Fruit fly (Drosophila melanogaster) whole organism, embryonic: Measurements from ENCODE around the gene Tango9.

ENCODE experiments used
- BEAF-32 ChIP-seq: fragments of 200-800 bp; sonication (Bioruptor generic); optimal IDR thresholded peaks from 3 replicates; lab custom pipeline; 2017; ENCODE audit warnings: missing biosample characterization, missing genetic modification characterization, mild to moderate bottlenecking, moderate library complexity, missing genetic modification reagents
- BtbVII ChIP-seq: fragments of 200-800 bp; sonication (Bioruptor generic); optimal IDR thresholded peaks from 3 replicates; lab custom pipeline; 2017; ENCODE audit warnings: missing biosample characterization, mild to moderate bottlenecking, missing genetic modification characterization
- C15 ChIP-seq: fragments of 200-800 bp; sonication (Bioruptor generic); IDR thresholded peaks from 3 replicates; pipeline ENCODE4 v1.3.6; 2022; ENCODE audit warnings: missing biosample characterization, missing genetic modification characterization
- CG10209 ChIP-seq: fragments of 200-800 bp; sonication (Bioruptor generic); optimal IDR thresholded peaks from 3 replicates; lab custom pipeline; 2017; ENCODE audit warnings: missing biosample characterization, mild to moderate bottlenecking, missing genetic modification characterization, missing genetic modification reagents
- CG10321 ChIP-seq: fragments of 200-800 bp; sonication (Bioruptor generic); IDR thresholded peaks from 2 replicates; pipeline ENCODE4 v1.3.6; 2022; ENCODE audit warnings: missing biosample characterization, missing genetic modification characterization
- CG11247 ChIP-seq: fragments of 200-800 bp; sonication (Bioruptor generic); IDR thresholded peaks from 2 replicates; pipeline ENCODE4 v1.3.6; 2022; ENCODE audit warnings: missing biosample characterization, missing genetic modification characterization
- CG12659 ChIP-seq: fragments of 200-800 bp; sonication (Bioruptor generic); optimal IDR thresholded peaks from 3 replicates; lab custom pipeline; 2017; ENCODE audit warnings: mild to moderate bottlenecking, missing biosample characterization, missing genetic modification reagents, missing genetic modification characterization
- CG12769 ChIP-seq: fragments of 200-800 bp; sonication (Bioruptor generic); optimal IDR thresholded peaks from 2 replicates; lab custom pipeline; 2019; ENCODE audit warnings: missing biosample characterization, mild to moderate bottlenecking, missing genetic modification characterization, moderate library complexity
- CG13775 ChIP-seq: fragments of 200-800 bp; sonication (Bioruptor generic); optimal IDR thresholded peaks from 3 replicates; lab custom pipeline; 2017; ENCODE audit warnings: missing biosample characterization, mild to moderate bottlenecking, missing genetic modification characterization
- CG14441 ChIP-seq: fragments of 200-800 bp; sonication (Bioruptor generic); IDR thresholded peaks from 2 replicates; pipeline ENCODE4 v1.3.6; 2022; ENCODE audit warnings: missing biosample characterization, missing genetic modification characterization
- CG15601 ChIP-seq: fragments of 200-800 bp; sonication (Bioruptor generic); optimal IDR thresholded peaks from 3 replicates; lab custom pipeline; 2019; ENCODE audit warnings: missing biosample characterization, mild to moderate bottlenecking, missing genetic modification characterization, moderate library complexity
- CG16813 ChIP-seq: fragments of 200-800 bp; sonication (Bioruptor generic); IDR thresholded peaks from 3 replicates; pipeline ENCODE4 v1.3.6; 2022; ENCODE audit warnings: missing biosample characterization, missing genetic modification characterization; ENCODE audit not compliant: partially characterized antibody
- CG17361 ChIP-seq: fragments of 200-800 bp; sonication (Bioruptor generic); IDR thresholded peaks from 3 replicates; pipeline ENCODE4 v1.3.6; 2022; ENCODE audit warnings: missing biosample characterization, missing genetic modification characterization
- CG30403 ChIP-seq: fragments of 200-800 bp; sonication (Bioruptor generic); optimal IDR thresholded peaks from 3 replicates; lab custom pipeline; 2016; ENCODE audit warnings: missing biosample characterization, missing genetic modification characterization
- CG31388 ChIP-seq: fragments of 200-800 bp; sonication (Bioruptor generic); optimal IDR thresholded peaks from 2 replicates; lab custom pipeline; 2016; ENCODE audit warnings: missing biosample characterization, missing genetic modification characterization
- CG3281 ChIP-seq: fragments of 200-800 bp; sonication (Bioruptor generic); optimal IDR thresholded peaks from 3 replicates; lab custom pipeline; 2017; ENCODE audit warnings: missing biosample characterization, mild to moderate bottlenecking, missing genetic modification characterization
- CG4730 ChIP-seq: fragments of 200-800 bp; sonication (Bioruptor generic); IDR thresholded peaks from 2 replicates; pipeline ENCODE4 v1.3.6; 2022; ENCODE audit warnings: missing biosample characterization, missing genetic modification characterization
- CG4820 ChIP-seq: fragments of 200-800 bp; sonication (Bioruptor generic); optimal IDR thresholded peaks from 3 replicates; lab custom pipeline; 2016; ENCODE audit warnings: missing biosample characterization, missing genetic modification characterization
- CG4854 ChIP-seq: fragments of 200-800 bp; sonication (Bioruptor generic); optimal IDR thresholded peaks from 2 replicates; lab custom pipeline; 2016; ENCODE audit warnings: missing biosample characterization, missing genetic modification characterization, inconsistent platforms
- CG6254 ChIP-seq: fragments of 200-800 bp; sonication (Bioruptor generic); optimal IDR thresholded peaks from 3 replicates; lab custom pipeline; 2017; ENCODE audit warnings: mild to moderate bottlenecking, missing biosample characterization, missing genetic modification reagents, missing genetic modification characterization
- CG9817 ChIP-seq: fragments of 200-800 bp; sonication (Bioruptor generic); optimal IDR thresholded peaks from 2 replicates; lab custom pipeline; 2018; ENCODE audit warnings: missing biosample characterization, mild to moderate bottlenecking, missing genetic modification characterization, moderate library complexity
- E2f2 ChIP-seq: fragments of 200-800 bp; sonication (Bioruptor generic); IDR thresholded peaks from 2 replicates; pipeline ENCODE4 v1.3.6; 2022; ENCODE audit warnings: missing biosample characterization, missing genetic modification characterization
- Ets97D ChIP-seq: fragments of 200-800 bp; sonication (Bioruptor generic); optimal IDR thresholded peaks from 3 replicates; lab custom pipeline; 2016; ENCODE audit warnings: missing biosample characterization, missing genetic modification characterization
- Fer1 ChIP-seq: fragments of 200-800 bp; sonication (Bioruptor generic); optimal IDR thresholded peaks from 2 replicates; lab custom pipeline; 2017; ENCODE audit warnings: missing biosample characterization, mild to moderate bottlenecking, missing genetic modification characterization
- GATAe ChIP-seq: fragments of 200-800 bp; sonication (Bioruptor generic); conservative IDR thresholded peaks from 2 replicates; pipeline ENCODE4 v1.3.6; 2022; ENCODE audit warnings: missing biosample characterization, missing genetic modification characterization
- Med ChIP-seq: fragments of 200-800 bp; sonication (Bioruptor generic); peaks from one replicate; lab custom pipeline; 2016; ENCODE audit warnings: missing biosample characterization, missing genetic modification characterization, mild to moderate bottlenecking, inconsistent platforms, moderate library complexity
- Nf-YC ChIP-seq: fragments of 200-800 bp; optimal IDR thresholded peaks from 3 replicates; lab custom pipeline; 2019; ENCODE audit warnings: missing biosample characterization, mild to moderate bottlenecking, missing genetic modification characterization, moderate library complexity
- Pdp1 ChIP-seq, 2 experiments: fragments of 200-800 bp; sonication (Bioruptor generic); optimal IDR thresholded peaks; 3 replicates each; lab custom pipeline; 2016; ENCODE audit warnings: missing biosample characterization in 2 of 2, missing genetic modification characterization in 2 of 2, mild to moderate bottlenecking in 1 of 2, moderate library complexity in 1 of 2
- Sox102F ChIP-seq: fragments of 200-800 bp; sonication (Bioruptor generic); optimal IDR thresholded peaks from 2 replicates; lab custom pipeline; 2018; ENCODE audit warnings: missing biosample characterization, mild to moderate bottlenecking, missing genetic modification characterization, moderate library complexity
- Stat92E ChIP-seq, 3 experiments: fragments of >200 bp in 2 of 3; fragments of 200-800 bp in 1 of 3; sonication (Bioruptor generic) in 1 of 3; optimal IDR thresholded peaks; 2 replicates each; lab custom pipeline; 2017 to 2019; ENCODE audit warnings: missing biosample characterization in 3 of 3, missing genetic modification characterization in 3 of 3, mild to moderate bottlenecking in 1 of 3, moderate library complexity in 1 of 3
- Taf1 ChIP-seq: fragments of 200-800 bp; sonication (Bioruptor generic); IDR thresholded peaks from 2 replicates; pipeline ENCODE4 v1.3.6; 2022; ENCODE audit warnings: missing biosample characterization, missing genetic modification characterization
- en ChIP-seq: fragments of 200-800 bp; sonication (Bioruptor generic); optimal IDR thresholded peaks from 2 replicates; lab custom pipeline; 2016; ENCODE audit warnings: missing biosample characterization, missing genetic modification characterization
- fd102C ChIP-seq: fragments of 200-800 bp; sonication (Bioruptor generic); optimal IDR thresholded peaks from 2 replicates; lab custom pipeline; 2018; ENCODE audit warnings: missing biosample characterization, mild to moderate bottlenecking, missing genetic modification characterization, moderate library complexity
- lab ChIP-seq: fragments of 200-800 bp; sonication (Bioruptor generic); optimal IDR thresholded peaks from 3 replicates; lab custom pipeline; 2017; ENCODE audit warnings: missing biosample characterization, missing genetic modification characterization, mild to moderate bottlenecking, moderate library complexity, missing genetic modification reagents
- mld ChIP-seq: fragments of 200-800 bp; sonication (Bioruptor generic); IDR thresholded peaks from 3 replicates; pipeline ENCODE4 v1.3.6; 2022; ENCODE audit warnings: missing biosample characterization, missing genetic modification characterization; ENCODE audit not compliant: partially characterized antibody
- nau ChIP-seq: fragments of 200-800 bp; sonication (Bioruptor generic); optimal IDR thresholded peaks from 3 replicates; lab custom pipeline; 2017; ENCODE audit warnings: missing biosample characterization, mild to moderate bottlenecking, missing genetic modification characterization, missing genetic modification reagents
- pan ChIP-seq, 4 experiments: fragments of >200 bp in 3 of 4; fragments of 200-800 bp in 1 of 4; sonication (Bioruptor generic) in 1 of 4; optimal IDR thresholded peaks in 3 of 4; IDR thresholded peaks in 1 of 4; 2 replicates each; pipeline versions ENCODE4 v1.3.6 to Lab custom; 2017 to 2022; ENCODE audit warnings: missing biosample characterization in 2 of 4, missing genetic modification characterization in 2 of 4, mixed read lengths in 1 of 4
- psq ChIP-seq: fragments of 200-800 bp; sonication (Bioruptor generic); optimal IDR thresholded peaks from 2 replicates; lab custom pipeline; 2017; ENCODE audit warnings: missing biosample characterization, missing genetic modification characterization
- salm ChIP-seq: fragments of 200-800 bp; sonication (Bioruptor generic); optimal IDR thresholded peaks from 2 replicates; lab custom pipeline; 2018; ENCODE audit warnings: missing biosample characterization, mild to moderate bottlenecking, missing genetic modification characterization
- slou ChIP-seq: fragments of 200-800 bp; sonication (Bioruptor generic); optimal IDR thresholded peaks from 3 replicates; lab custom pipeline; 2016; ENCODE audit warnings: missing biosample characterization, missing genetic modification characterization
- sqz ChIP-seq: fragments of 200-800 bp; sonication (Bioruptor generic); optimal IDR thresholded peaks from 3 replicates; lab custom pipeline; 2018; ENCODE audit warnings: missing biosample characterization, mild to moderate bottlenecking, missing genetic modification characterization
- twi ChIP-seq: fragments of 200-800 bp; optimal IDR thresholded peaks from 2 replicates; lab custom pipeline; 2019; ENCODE audit warnings: missing biosample characterization, mild to moderate bottlenecking, missing genetic modification characterization, moderate library complexity
- usp ChIP-seq: fragments of >200 bp; optimal IDR thresholded peaks from 2 replicates; lab custom pipeline; 2017; ENCODE audit warnings: missing biosample characterization, missing genetic modification characterization
- vnd ChIP-seq: fragments of 200-800 bp; sonication (Bioruptor generic); IDR thresholded peaks from 3 replicates; pipeline ENCODE4 v1.3.6; 2022; ENCODE audit warnings: missing biosample characterization, missing genetic modification characterization; ENCODE audit not compliant: partially characterized antibody
- z ChIP-seq: fragments of 200-800 bp; sonication (Bioruptor generic); IDR thresholded peaks from 3 replicates; pipeline ENCODE4 v1.3.6; 2022; ENCODE audit warnings: missing biosample characterization, missing genetic modification characterization
- zfh2 ChIP-seq: fragments of 200-800 bp; sonication (Bioruptor generic); optimal IDR thresholded peaks from 2 replicates; lab custom pipeline; 2016; ENCODE audit warnings: missing biosample characterization, missing genetic modification characterization

Gene Tango9

dm6 chr3R:12016828-12017280, 42.1 kb upstream of the Tango9 start, which contains the start of the genes DCAF12 and Spt3 (continued):
- TF ChIP-seq CG12659 (GFP tag; lab: Kevin White, UChicago) (peak; percentile 60), CG12769 (no peak), Ets97D (GFP tag; lab: Kevin White, UChicago) (no peak), usp (no peak), en (no peak), BtbVII (no peak), Nf-YC (tag; lab: Kevin White, UChicago) (no peak), CG13775 (GFP tag; lab: Kevin White, UChicago) (peak; percentile 66), CG10321 (no peak), sqz (no peak), nau (GFP tag; lab: Kevin White, UChicago) (no peak), CG17361 (GFP tag; lab: Robert Waterston, UW) (no peak; the same call in 1 of the 3 replicates), Med (GFP tag; lab: Kevin White, UChicago) (peak; percentile 76)

- no peak; the same call in 1 of the 2 replicates for TF ChIP-seq E2f2 (GFP tag; lab: Robert Waterston, UW)
- TF ChIP-seq C15 = peak; percentile 42; the same call in 1 of the 3 replicates
- TF ChIP-seq CG31388 = peak; percentile 38
- TF ChIP-seq mld (GFP tag; lab: Robert Waterston, UW) = peak; percentile 19; the same call in 1 of the 3 replicates
- peak; percentile 69 for TF ChIP-seq lab
- TF ChIP-seq twi (tag; lab: Kevin White, UChicago) = peak; percentile 69
- peak; percentile 56; the same call in 1 of the 2 replicates for TF ChIP-seq CG4730 (GFP tag; lab: Robert Waterston, UW)
- no peak for TF ChIP-seq sqz
- peak; percentile 81 for TF ChIP-seq zfh2
- no peak for TF ChIP-seq salm (tag; lab: Kevin White, UChicago)
- TF ChIP-seq Taf1 (GFP tag; lab: Robert Waterston, UW) = peak; percentile 45; the same call in 1 of the 2 replicates
- peak; percentile 93 for TF ChIP-seq BEAF-32
- TF ChIP-seq Pdp1 (GFP tag; optimal IDR thresholded peaks at IDR 0.05; lab: Kevin White, UChicago) = peak in 1 of 2 experiments; percentile 77
- no peak for TF ChIP-seq fd102C
- TF ChIP-seq CG4854 = peak; percentile 50
- peak; percentile 69 for TF ChIP-seq CG14441
- TF ChIP-seq Stat92E (GFP tag; optimal IDR thresholded peaks at IDR 0.05; lab: Kevin White, UChicago) = no peak
- no peak for TF ChIP-seq pan (optimal IDR thresholded peaks at IDR 0.05; lab: Kevin White, UChicago)
- peak in 1 of 2 experiments; percentile 59 for TF ChIP-seq pan (GFP tag; optimal IDR thresholded peaks at IDR 0.05 in 1 of 2, IDR thresholded peaks at IDR 0.05 in 1 of 2)
- peak; percentile 62 for TF ChIP-seq Sox102F (GFP tag; lab: Kevin White, UChicago)
- TF ChIP-seq CG9817 (tag; lab: Kevin White, UChicago) = peak; percentile 88
- TF ChIP-seq Fer1 = no peak
- TF ChIP-seq BtbVII = peak; percentile 16
- peak; percentile 76 for TF ChIP-seq CG4820 (GFP tag; lab: Kevin White, UChicago)
- TF ChIP-seq psq (GFP tag; lab: Kevin White, UChicago) = peak; percentile 49
- TF ChIP-seq slou = peak; percentile 65
- TF ChIP-seq CG30403 (GFP tag; lab: Kevin White, UChicago) = peak; percentile 93
- no peak for TF ChIP-seq CG10209
- TF ChIP-seq CG3281 (GFP tag; lab: Kevin White, UChicago) = peak; percentile 47
- peak; percentile 2 for TF ChIP-seq CG6254 (GFP tag; lab: Kevin White, UChicago)
- peak; percentile 53; the same call in 1 of the 2 replicates for TF ChIP-seq CG11247 (GFP tag; lab: Robert Waterston, UW)
- TF ChIP-seq GATAe (GFP tag; lab: Robert Waterston, UW) = 0 out of 2 replicates have a peak, but pooled peaks have one; percentile 42
- TF ChIP-seq vnd = peak; percentile 83
- no peak for TF ChIP-seq z (GFP tag; lab: Robert Waterston, UW)
- TF ChIP-seq CG15601 (tag; lab: Kevin White, UChicago) = peak; percentile 92
- peak; percentile 89 for TF ChIP-seq CG16813 (GFP tag; lab: Robert Waterston, UW)
Observed at dm6 chr3R:12010202-12010824, 35.6 kb upstream of the Tango9 start, which contains the start of the genes KLHL18 and GCC185. Gene KLHL18, minus strand, starts transcription at chr3R:12010434. Gene GCC185, plus strand, starts transcription at chr3R:12010772.
